Fruit fly (Drosophila melanogaster) Kc167 (cell line): ENCODE data around the gene CG13947.

Experiments
- Myc ChIP-seq: fragments of >200 bp; optimal IDR thresholded peaks from 2 replicates; lab custom pipeline; 2017; ENCODE audit warnings: missing external identifiers
- Sin3A ChIP-seq: fragments of >200 bp; optimal IDR thresholded peaks from 2 replicates; lab custom pipeline; 2018; ENCODE audit warnings: missing external identifiers
- h ChIP-seq: fragments of >200 bp; optimal IDR thresholded peaks from 3 replicates; lab custom pipeline; 2018; ENCODE audit warnings: missing external identifiers
- insv ChIP-seq: fragments of >200 bp; optimal IDR thresholded peaks from 3 replicates; lab custom pipeline; 2018; ENCODE audit warnings: missing external identifiers
- psq ChIP-seq: fragments of >200 bp; optimal IDR thresholded peaks from 2 replicates; lab custom pipeline; 2017; ENCODE audit warnings: missing external identifiers
- ttk ChIP-seq: sonication (Bioruptor generic); optimal IDR thresholded peaks from 2 replicates; lab custom pipeline; 2017; ENCODE audit warnings: missing external identifiers

Gene CG13947

dm6 chr2L:827516-828362 lies 48.8 kb downstream of the CG13947 start:
- no peak for TF ChIP-seq h
- TF ChIP-seq insv (lab: Kevin White, UChicago): no peak
- no peak for TF ChIP-seq psq (lab: Kevin White, UChicago)
- no peak for TF ChIP-seq Myc (lab: Kevin White, UChicago)
- TF ChIP-seq ttk (lab: Kevin White, UChicago): no peak
- no peak for TF ChIP-seq Sin3A
